Fruit fly (Drosophila melanogaster) whole organism, embryonic: ENCODE measurements around the gene CG12768.

Source experiments
- Abd-B ChIP-seq: fragments of 200-800 bp; sonication (Bioruptor generic); optimal IDR thresholded peaks from 2 replicates; lab custom pipeline; 2018; ENCODE audit warnings: missing biosample characterization, mild to moderate bottlenecking, missing genetic modification characterization, moderate library complexity
- Atf6 ChIP-seq: fragments of 200-800 bp; sonication (Bioruptor generic); IDR thresholded peaks from 2 replicates; pipeline ENCODE4 v1.3.6; 2022; ENCODE audit warnings: missing biosample characterization, missing genetic modification characterization
- B-H2 ChIP-seq: fragments of 200-800 bp; sonication (Bioruptor generic); optimal IDR thresholded peaks from 2 replicates; lab custom pipeline; 2018; ENCODE audit warnings: missing biosample characterization, mild to moderate bottlenecking, missing genetic modification characterization
- CG10959 ChIP-seq: fragments of 200-800 bp; sonication (Bioruptor generic); IDR thresholded peaks from 2 replicates; pipeline ENCODE4 v1.3.6; 2022; ENCODE audit warnings: missing biosample characterization, missing genetic modification characterization
- CG11456 ChIP-seq: fragments of 200-800 bp; sonication (Bioruptor generic); IDR thresholded peaks from 3 replicates; pipeline ENCODE4 v1.3.6; 2022; ENCODE audit warnings: missing biosample characterization, missing genetic modification characterization
- CG17568 ChIP-seq: fragments of 200-800 bp; sonication (Bioruptor generic); optimal IDR thresholded peaks from 2 replicates; lab custom pipeline; 2018; ENCODE audit warnings: missing biosample characterization, mild to moderate bottlenecking, missing genetic modification characterization, moderate library complexity
- CG2116 ChIP-seq: fragments of 200-800 bp; sonication (Bioruptor generic); optimal IDR thresholded peaks from 3 replicates; lab custom pipeline; 2018; ENCODE audit warnings: missing biosample characterization, mild to moderate bottlenecking, missing genetic modification characterization
- CG3995 ChIP-seq: fragments of 200-800 bp; sonication (Bioruptor generic); optimal IDR thresholded peaks from 3 replicates; lab custom pipeline; 2016; ENCODE audit warnings: missing biosample characterization, missing genetic modification characterization
- CG9727 ChIP-seq: fragments of 200-800 bp; sonication (Bioruptor generic); optimal IDR thresholded peaks from 3 replicates; lab custom pipeline; 2017; ENCODE audit warnings: missing biosample characterization, mild to moderate bottlenecking, missing genetic modification characterization
- CrebB ChIP-seq: fragments of 200-800 bp; sonication (Bioruptor generic); optimal IDR thresholded peaks from 3 replicates; lab custom pipeline; 2018; ENCODE audit warnings: missing biosample characterization, mild to moderate bottlenecking, missing genetic modification characterization
- Ets65A ChIP-seq: fragments of 200-800 bp; sonication (Bioruptor generic); peaks from one replicate; lab custom pipeline; 2016; ENCODE audit warnings: missing biosample characterization, missing genetic modification characterization
- Hey ChIP-seq: fragments of 200-800 bp; sonication (Bioruptor generic); optimal IDR thresholded peaks from 3 replicates; lab custom pipeline; 2018; ENCODE audit warnings: missing biosample characterization, mild to moderate bottlenecking, missing genetic modification characterization
- MTF-1 ChIP-seq: fragments of 200-800 bp; sonication (Bioruptor generic); optimal IDR thresholded peaks from 2 replicates; lab custom pipeline; 2018; ENCODE audit warnings: missing biosample characterization, mild to moderate bottlenecking, missing genetic modification characterization, borderline replicate concordance
- Med ChIP-seq: fragments of 200-800 bp; sonication (Bioruptor generic); peaks from one replicate; lab custom pipeline; 2016; ENCODE audit warnings: missing biosample characterization, missing genetic modification characterization, mild to moderate bottlenecking, inconsistent platforms, moderate library complexity
- YL-1 ChIP-seq: fragments of 200-800 bp; sonication (Bioruptor generic); optimal IDR thresholded peaks from 3 replicates; lab custom pipeline; 2017; ENCODE audit warnings: missing biosample characterization, mild to moderate bottlenecking, missing genetic modification characterization
- amos ChIP-seq: fragments of 200-800 bp; sonication (Bioruptor generic); IDR thresholded peaks from 2 replicates; pipeline ENCODE4 v1.3.6; 2022; ENCODE audit warnings: missing biosample characterization, missing genetic modification characterization; ENCODE audit not compliant: partially characterized antibody
- ase ChIP-seq: fragments of 200-800 bp; sonication (Bioruptor generic); IDR thresholded peaks from 3 replicates; pipeline ENCODE4 v1.3.6; 2022; ENCODE audit warnings: missing biosample characterization, missing genetic modification characterization
- ash1 ChIP-seq: fragments of 200-800 bp; sonication (Bioruptor generic); optimal IDR thresholded peaks from 2 replicates; lab custom pipeline; 2018; ENCODE audit warnings: missing biosample characterization, mild to moderate bottlenecking, missing genetic modification characterization
- bbx ChIP-seq: fragments of 200-800 bp; sonication (Bioruptor generic); IDR thresholded peaks from 2 replicates; pipeline ENCODE4 v1.3.6; 2022; ENCODE audit warnings: missing biosample characterization, missing genetic modification characterization; ENCODE audit not compliant: partially characterized antibody
- bigmax ChIP-seq: fragments of 200-800 bp; sonication (Bioruptor generic); optimal IDR thresholded peaks from 2 replicates; lab custom pipeline; 2018; ENCODE audit warnings: missing biosample characterization, mild to moderate bottlenecking, missing genetic modification characterization
- cg ChIP-seq: fragments of 200-800 bp; sonication (Bioruptor generic); optimal IDR thresholded peaks from 3 replicates; lab custom pipeline; 2019; ENCODE audit warnings: missing biosample characterization, mild to moderate bottlenecking, missing genetic modification characterization, moderate library complexity
- crp ChIP-seq, 2 experiments: fragments of 200-800 bp; sonication (Bioruptor generic); optimal IDR thresholded peaks; 2 replicates in 1 of 2; 3 replicates in 1 of 2; lab custom pipeline; 2017; ENCODE audit warnings: missing biosample characterization in 2 of 2, missing genetic modification characterization in 2 of 2, mild to moderate bottlenecking in 1 of 2, moderate library complexity in 1 of 2
- cwo ChIP-seq: fragments of 200-800 bp; sonication (Bioruptor generic); optimal IDR thresholded peaks from 3 replicates; lab custom pipeline; 2017; ENCODE audit warnings: missing biosample characterization, missing genetic modification characterization, mild to moderate bottlenecking, moderate library complexity, missing genetic modification reagents
- dm ChIP-seq: fragments of 200-800 bp; sonication (Bioruptor generic); optimal IDR thresholded peaks from 3 replicates; lab custom pipeline; 2016; ENCODE audit warnings: missing biosample characterization, missing genetic modification characterization
- dysf ChIP-seq: fragments of 200-800 bp; sonication (Bioruptor generic); IDR thresholded peaks from 3 replicates; pipeline ENCODE4 v1.3.6; 2022; ENCODE audit warnings: missing biosample characterization, missing genetic modification characterization
- fd102C ChIP-seq: fragments of 200-800 bp; sonication (Bioruptor generic); optimal IDR thresholded peaks from 2 replicates; lab custom pipeline; 2018; ENCODE audit warnings: missing biosample characterization, mild to moderate bottlenecking, missing genetic modification characterization, moderate library complexity
- fru ChIP-seq: fragments of >200 bp; optimal IDR thresholded peaks from 2 replicates; lab custom pipeline; 2017
- hkb ChIP-seq, 2 experiments: fragments of 200-800 bp in 1 of 2; fragments of >200 bp in 1 of 2; sonication (Bioruptor generic) in 1 of 2; IDR thresholded peaks in 1 of 2; optimal IDR thresholded peaks in 1 of 2; 2 replicates each; pipeline versions ENCODE4 v1.3.6 to Lab custom; 2017 to 2022; ENCODE audit warnings: missing biosample characterization in 1 of 2, missing genetic modification characterization in 1 of 2
- hth ChIP-seq: fragments of >200 bp; optimal IDR thresholded peaks from 2 replicates; lab custom pipeline; 2017; ENCODE audit warnings: inconsistent platforms
- ind ChIP-seq: fragments of 200-800 bp; sonication (Bioruptor generic); optimal IDR thresholded peaks from 3 replicates; lab custom pipeline; 2016; ENCODE audit warnings: missing biosample characterization, missing genetic modification characterization
- mld ChIP-seq: fragments of 200-800 bp; sonication (Bioruptor generic); IDR thresholded peaks from 3 replicates; pipeline ENCODE4 v1.3.6; 2022; ENCODE audit warnings: missing biosample characterization, missing genetic modification characterization; ENCODE audit not compliant: partially characterized antibody
- pnt ChIP-seq: fragments of 200-800 bp; sonication (Bioruptor generic); optimal IDR thresholded peaks from 3 replicates; lab custom pipeline; 2016; ENCODE audit warnings: missing biosample characterization, missing genetic modification characterization
- prd ChIP-seq, 3 experiments: fragments of >200 bp in 2 of 3; fragments of 200-800 bp in 1 of 3; sonication (Bioruptor generic) in 1 of 3; optimal IDR thresholded peaks in 2 of 3; IDR thresholded peaks in 1 of 3; 2 replicates in 2 of 3; 3 replicates in 1 of 3; pipeline versions ENCODE4 v1.3.6 to Lab custom; 2017 to 2022; ENCODE audit warnings: missing biosample characterization in 1 of 3, missing genetic modification characterization in 1 of 3
- pzg ChIP-seq: fragments of 200-800 bp; sonication (Bioruptor generic); optimal IDR thresholded peaks from 3 replicates; lab custom pipeline; 2018; ENCODE audit warnings: missing biosample characterization, mild to moderate bottlenecking, missing genetic modification characterization, moderate library complexity
- schlank ChIP-seq: fragments of 200-800 bp; sonication (Bioruptor generic); optimal IDR thresholded peaks from 2 replicates; lab custom pipeline; 2018; ENCODE audit warnings: missing biosample characterization, mild to moderate bottlenecking, missing genetic modification characterization
- slbo ChIP-seq: fragments of 200-800 bp; sonication (Bioruptor generic); IDR thresholded peaks from 2 replicates; pipeline ENCODE4 v1.3.6; 2022; ENCODE audit warnings: missing biosample characterization, missing genetic modification characterization
- sr ChIP-seq: fragments of 200-800 bp; sonication (Bioruptor generic); IDR thresholded peaks from 3 replicates; pipeline ENCODE4 v1.3.6; 2022; ENCODE audit warnings: missing biosample characterization, missing genetic modification characterization
- stc ChIP-seq: fragments of 200-800 bp; sonication (Bioruptor generic); IDR thresholded peaks from 2 replicates; pipeline ENCODE4 v1.3.6; 2022; ENCODE audit warnings: missing biosample characterization, missing genetic modification characterization
- sug ChIP-seq: fragments of 200-800 bp; optimal IDR thresholded peaks from 2 replicates; lab custom pipeline; 2019; ENCODE audit warnings: missing biosample characterization, mild to moderate bottlenecking, missing genetic modification characterization, moderate library complexity
- vfl ChIP-seq: fragments of 200-800 bp; sonication (Bioruptor generic); optimal IDR thresholded peaks from 2 replicates; lab custom pipeline; 2016; ENCODE audit warnings: missing biosample characterization, missing genetic modification characterization

The CG12768 gene

dm6 chr3L:22878723-22879343 is 31.5 kb upstream of the CG12768 start, which contains the start of the genes Chro and Ssl1 (continued):
- TF ChIP-seq CG11456 (GFP tag; lab: Robert Waterston, UW) (peak; percentile 100), fru (lab: Kevin White, UChicago) (no peak), schlank (peak; percentile 99), ase (GFP tag; lab: Robert Waterston, UW) (peak; percentile 100), mld (no peak), dysf (peak; percentile 100), crp (GFP tag; optimal IDR thresholded peaks at IDR 0.05; lab: Kevin White, UChicago) (peak; percentile 60 to 83), Hey (peak; percentile 98), bigmax (GFP tag; lab: Kevin White, UChicago) (peak; percentile 87), stc (GFP tag; lab: Robert Waterston, UW) (peak; percentile 100), slbo (GFP tag; lab: Robert Waterston, UW) (peak; percentile 100), B-H2 (peak; percentile 97), ind (GFP tag; lab: Kevin White, UChicago) (peak; percentile 100), cg (GFP tag; lab: Kevin White, UChicago) (peak; percentile 18), pzg (GFP tag; lab: Kevin White, UChicago) (peak; percentile 79), vfl (GFP tag; lab: Kevin White, UChicago) (peak; percentile 100), cwo (peak; percentile 99), MTF-1 (GFP tag; lab: Kevin White, UChicago) (peak; percentile 99), CG10959 (peak; percentile 100), amos (0 out of 2 replicates have a peak, but pooled peaks have one; percentile 18), CG9727 (GFP tag; lab: Kevin White, UChicago) (peak; percentile 100), Abd-B (peak; percentile 100), fd102C (GFP tag; lab: Kevin White, UChicago) (peak; percentile 99), dm (GFP tag; lab: Kevin White, UChicago) (peak; percentile 100), CrebB (tag; lab: Kevin White, UChicago) (peak; percentile 100), pnt (GFP tag; lab: Kevin White, UChicago) (peak; percentile 100), Atf6 (GFP tag; lab: Robert Waterston, UW) (peak; percentile 100), CG3995 (GFP tag; lab: Kevin White, UChicago) (peak; percentile 90), sr (GFP tag; lab: Robert Waterston, UW) (peak; percentile 99), bbx (GFP tag; lab: Robert Waterston, UW) (no peak), prd (optimal IDR thresholded peaks at IDR 0.05; lab: Kevin White, UChicago) (no peak), prd (GFP tag; IDR thresholded peaks at IDR 0.05; lab: Robert Waterston, UW) (peak; percentile 100), ash1 (GFP tag; lab: Kevin White, UChicago) (peak; percentile 98), hth (lab: Kevin White, UChicago) (no peak), sug (tag; lab: Kevin White, UChicago) (peak; percentile 98), YL-1 (GFP tag; lab: Kevin White, UChicago) (peak; percentile 99), CG2116 (GFP tag; lab: Kevin White, UChicago) (peak; percentile 98), CG17568 (peak; percentile 99)

dm6 chr3L:22879344-22879723 is 31.0 kb upstream of the CG12768 start:
- TF ChIP-seq Med (GFP tag; lab: Kevin White, UChicago) (peak; percentile 53), Ets65A (GFP tag; lab: Kevin White, UChicago) (peak; percentile 55), hkb (optimal IDR thresholded peaks at IDR 0.05; lab: Kevin White, UChicago) (no peak), hkb (GFP tag; IDR thresholded peaks at IDR 0.05; lab: Robert Waterston, UW) (no peak)
